Fruit fly (Drosophila melanogaster): ENCODE results near the gene Hsp67Bc.

Gene Hsp67Bc

dm6 chr3L:9401354-9402156, 29.3 kb upstream of the Hsp67Bc start (continued):
- TF ChIP-seq CG6272 (GFP tag; IDR thresholded peaks at IDR 0.05), result no peak
- peak; percentile 39 for TF ChIP-seq nom (GFP tag; optimal IDR thresholded peaks at IDR 0.05)
- no peak for TF ChIP-seq NC2β (GFP tag; optimal IDR thresholded peaks at IDR 0.05)
- TF ChIP-seq CG14441 (GFP tag; IDR thresholded peaks at IDR 0.05), result no peak
- no peak for TF ChIP-seq HHEX (GFP tag; optimal IDR thresholded peaks at IDR 0.05)
- TF ChIP-seq CG43689 (GFP tag; IDR thresholded peaks at IDR 0.05), result no peak
- no peak for TF ChIP-seq CG8944 (GFP tag; optimal IDR thresholded peaks at IDR 0.05)
- TF ChIP-seq NC2α (GFP tag; optimal IDR thresholded peaks at IDR 0.05), result no peak
- TF ChIP-seq CG17612 (GFP tag; IDR thresholded peaks at IDR 0.05), result no peak
- no peak for TF ChIP-seq dmrt11E (tag; optimal IDR thresholded peaks at IDR 0.05)
- no peak for TF ChIP-seq CG1233 (GFP tag; optimal IDR thresholded peaks at IDR 0.05)
- no peak for TF ChIP-seq danr (GFP tag; IDR thresholded peaks at IDR 0.05)
- no peak for TF ChIP-seq CG13123 (GFP tag; optimal IDR thresholded peaks at IDR 0.05)
- TF ChIP-seq CG31441 (GFP tag; IDR thresholded peaks at IDR 0.05), result no peak
- TF ChIP-seq CG10959 (GFP tag; IDR thresholded peaks at IDR 0.05), result no peak
- no peak for TF ChIP-seq CG18011 (GFP tag; optimal IDR thresholded peaks at IDR 0.05)
- TF ChIP-seq CG3838 (GFP tag; optimal IDR thresholded peaks at IDR 0.05), result no peak
- TF ChIP-seq cg (GFP tag; optimal IDR thresholded peaks at IDR 0.05), result peak; percentile 90
- TF ChIP-seq pita (GFP tag; optimal IDR thresholded peaks at IDR 0.05), result no peak
- no peak for TF ChIP-seq HLH54F (GFP tag; optimal IDR thresholded peaks at IDR 0.05)
- no peak for TF ChIP-seq CG16863 (GFP tag; optimal IDR thresholded peaks at IDR 0.05)
- TF ChIP-seq CG8290 (GFP tag; optimal IDR thresholded peaks at IDR 0.05), result no peak
- no peak for TF ChIP-seq CG8290 (tag; optimal IDR thresholded peaks at IDR 0.05)
- no peak for TF ChIP-seq ttk (GFP tag; IDR thresholded peaks at IDR 0.05)
- no peak for TF ChIP-seq sisA (GFP tag; IDR thresholded peaks at IDR 0.05)
- TF ChIP-seq Bdp1 (GFP tag; optimal IDR thresholded peaks at IDR 0.05), result no peak
- no peak for TF ChIP-seq TFAM (GFP tag; optimal IDR thresholded peaks at IDR 0.05)
- no peak for TF ChIP-seq CG3726 (GFP tag; IDR thresholded peaks at IDR 0.05)
- TF ChIP-seq sens-2 (GFP tag; IDR thresholded peaks at IDR 0.05), result no peak
- no peak for TF ChIP-seq repo (GFP tag; optimal IDR thresholded peaks at IDR 0.05)
- no peak for TF ChIP-seq NK7.1 (GFP tag; optimal IDR thresholded peaks at IDR 0.05)
- peak; percentile 22; the same call in 1 of the 2 replicates for TF ChIP-seq CG32767 (GFP tag; IDR thresholded peaks at IDR 0.05)
- TF ChIP-seq p53 (GFP tag; optimal IDR thresholded peaks at IDR 0.05), result no peak
- peak; percentile 13 for TF ChIP-seq cwo (GFP tag; optimal IDR thresholded peaks at IDR 0.05)
- TF ChIP-seq sna (GFP tag; IDR thresholded peaks at IDR 0.05; ENCODE audit: partially characterized antibody), result no peak
- TF ChIP-seq unpg (GFP tag; optimal IDR thresholded peaks at IDR 0.05), result no peak
- no peak for TF ChIP-seq CrebB (tag; optimal IDR thresholded peaks at IDR 0.05)
- TF ChIP-seq kni (GFP tag; optimal IDR thresholded peaks at IDR 0.05), result peak; percentile 39
- no peak for TF ChIP-seq Mad (GFP tag; optimal IDR thresholded peaks at IDR 0.05)
- no peak for TF ChIP-seq Ada2b (GFP tag; IDR thresholded peaks at IDR 0.05)
- TF ChIP-seq CG2712 (tag; optimal IDR thresholded peaks at IDR 0.05), result no peak
- no peak for TF ChIP-seq Dfd (GFP tag; optimal IDR thresholded peaks at IDR 0.05)
- peak; percentile 20 for TF ChIP-seq CG8924 (tag; optimal IDR thresholded peaks at IDR 0.05)
- no peak for TF ChIP-seq ap (GFP tag; IDR thresholded peaks at IDR 0.05)
- no peak for TF ChIP-seq gfzf (GFP tag; optimal IDR thresholded peaks at IDR 0.05)
- no peak for TF ChIP-seq MTF-1 (GFP tag; optimal IDR thresholded peaks at IDR 0.05; ENCODE audit: borderline replicate concordance)
- TF ChIP-seq az2 (GFP tag; optimal IDR thresholded peaks at IDR 0.05), result no peak
- no peak for TF ChIP-seq CG3407 (GFP tag; optimal IDR thresholded peaks at IDR 0.05)
- TF ChIP-seq CG6689 (GFP tag; IDR thresholded peaks at IDR 0.05), result no peak
- no peak for TF ChIP-seq Dref (GFP tag; IDR thresholded peaks at IDR 0.05)
- no peak for TF ChIP-seq CG12769 (tag; optimal IDR thresholded peaks at IDR 0.05)

All from whole organism, embryonic.